Worm (Caenorhabditis elegans): ENCODE measurements around the gene ceh-62.

The ceh-62 gene

DNA sequence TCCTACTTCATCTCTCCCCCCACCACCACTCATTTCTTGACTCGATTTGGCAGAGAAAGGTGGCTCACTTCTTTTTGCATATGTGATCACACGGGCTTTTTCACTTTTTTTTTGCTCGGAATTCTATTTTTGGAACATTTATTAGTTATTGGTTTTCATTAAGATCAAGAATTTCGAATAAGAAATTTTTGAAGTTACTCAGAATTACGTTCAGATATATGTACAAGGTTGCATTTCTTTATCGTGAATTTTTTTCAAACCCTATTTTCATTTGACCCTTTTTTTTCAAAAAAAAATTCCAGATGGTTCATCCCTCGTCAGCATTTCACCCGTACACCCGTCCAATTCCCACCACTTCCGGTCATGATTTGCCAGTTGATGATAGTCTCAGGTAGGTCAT lies at the start of gene ceh-62:
TSS of gene ceh-62 (plus strand) at position 301 of the 400 bp plus-strand sequence.
- TF ChIP-seq mbf-1 (tag; optimal IDR thresholded peaks at IDR 0.05) (no peak), ZK546.5 (tag; optimal IDR thresholded peaks at IDR 0.05) (no peak)

DNA sequence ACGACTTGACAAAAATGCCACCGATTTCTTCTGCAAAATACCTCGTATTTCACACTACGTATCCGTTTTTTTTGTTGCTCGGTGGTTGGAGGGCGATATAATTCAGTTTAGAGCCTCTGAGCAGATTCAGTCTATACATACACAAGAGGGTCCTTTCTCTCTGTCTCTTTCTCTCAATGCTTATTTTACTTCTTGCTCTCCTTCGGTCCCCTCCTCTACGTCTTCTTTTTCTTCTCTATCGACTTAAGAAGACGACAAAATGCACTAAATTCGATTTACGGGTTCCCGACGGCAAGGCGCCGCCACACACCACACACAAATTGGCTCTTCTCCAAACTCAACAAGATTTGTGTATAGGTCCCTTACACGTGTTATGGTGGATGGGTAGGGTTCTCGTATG lies 46.6 kb upstream of the ceh-62 start:
- TF ChIP-seq F13H6.1 (tag; optimal IDR thresholded peaks at IDR 0.05) (peak; percentile 18), sma-9 (GFP tag; optimal IDR thresholded peaks at IDR 0.05) (peak; percentile 22), sma-9 (tag; optimal IDR thresholded peaks at IDR 0.05) (no peak), alr-1 (tag; optimal IDR thresholded peaks at IDR 0.05) (no peak)

DNA sequence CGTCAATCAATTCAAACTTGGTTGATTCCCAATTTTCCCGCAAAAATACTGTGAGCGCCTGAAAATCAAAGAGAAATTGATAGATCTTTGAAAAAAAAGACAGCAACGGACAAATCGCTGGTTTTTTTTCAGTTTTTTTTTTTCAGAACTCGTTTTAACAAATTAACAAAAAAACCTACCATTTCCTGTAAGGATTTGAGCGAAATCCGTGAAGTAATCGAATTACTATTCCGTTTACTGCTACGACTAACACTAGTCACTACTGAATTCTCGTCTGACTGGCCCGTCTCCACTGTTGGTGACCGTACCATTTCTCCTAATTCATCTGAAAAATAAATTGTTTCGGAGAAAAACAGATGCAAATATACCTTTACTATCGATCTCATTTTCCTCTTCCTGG lies 46.1 kb upstream of the ceh-62 start:
- TF ChIP-seq ztf-4 (tag; optimal IDR thresholded peaks at IDR 0.05) (no peak), ama-1 (optimal IDR thresholded peaks at IDR 0.05) (no peak), C34F6.9 (tag; optimal IDR thresholded peaks at IDR 0.05) (no peak), mab-5 (tag; optimal IDR thresholded peaks at IDR 0.05) (no peak)

DNA sequence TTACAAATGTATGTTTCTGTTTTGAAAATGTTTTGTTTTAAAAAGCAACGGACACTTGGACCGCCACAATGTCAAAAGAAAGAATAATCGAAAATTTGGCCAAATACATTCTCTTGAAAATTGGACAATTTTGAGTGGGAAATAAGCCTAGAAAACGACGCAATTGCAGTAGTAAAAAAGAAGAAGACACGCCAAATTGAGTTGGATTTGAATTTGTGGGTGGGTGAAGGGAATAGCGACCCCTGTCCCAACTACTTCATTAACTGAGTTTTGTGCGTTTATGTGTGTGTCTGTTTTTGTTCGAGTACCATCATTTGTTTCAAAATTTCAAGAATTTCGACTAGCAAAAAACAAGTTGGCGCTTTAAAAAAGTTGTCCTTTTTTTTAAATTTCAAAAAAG lies 44.7 kb upstream of the ceh-62 start:
- TF ChIP-seq unc-62 (GFP tag; optimal IDR thresholded peaks at IDR 0.05) (no peak), ceh-16 (tag; optimal IDR thresholded peaks at IDR 0.05) (no peak), snpc-4 (tag; optimal IDR thresholded peaks at IDR 0.05) (no peak), ama-1 (optimal IDR thresholded peaks at IDR 0.05) (no peak), nhr-237 (tag; optimal IDR thresholded peaks at IDR 0.05) (no peak), lsy-2 (tag; optimal IDR thresholded peaks at IDR 0.05) (no peak), nhr-25 (tag; optimal IDR thresholded peaks at IDR 0.05) (no peak), crh-2 (tag; optimal IDR thresholded peaks at IDR 0.05) (no peak), nhr-77 (tag; optimal IDR thresholded peaks at IDR 0.05) (no peak), nhr-12 (tag; optimal IDR thresholded peaks at IDR 0.05) (no peak), lin-11 (tag; optimal IDR thresholded peaks at IDR 0.05) (no peak), mab-5 (tag; optimal IDR thresholded peaks at IDR 0.05) (no peak)

DNA sequence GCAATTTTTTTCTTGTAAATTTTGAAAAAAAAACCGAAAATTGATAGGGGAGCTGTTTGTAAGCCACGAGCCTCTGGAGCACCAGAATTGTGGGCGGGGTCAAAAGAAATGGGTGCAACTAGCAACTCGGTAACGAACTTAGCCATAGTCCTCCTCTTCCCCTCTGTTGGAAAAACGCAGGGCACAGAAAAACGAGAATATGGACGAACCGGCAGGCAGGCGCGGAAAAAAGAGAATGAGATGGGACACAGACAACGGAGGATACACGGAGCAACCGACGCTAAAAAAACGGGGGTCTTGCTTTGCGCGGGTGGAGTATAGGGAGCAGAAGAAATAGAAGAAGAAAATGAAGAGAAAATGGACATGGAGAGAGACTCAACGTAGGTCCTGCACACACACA lies 43.9 kb upstream of the ceh-62 start:
- TF ChIP-seq ztf-1 (GFP tag; conservative IDR thresholded peaks at IDR 0.05): no peak

DNA sequence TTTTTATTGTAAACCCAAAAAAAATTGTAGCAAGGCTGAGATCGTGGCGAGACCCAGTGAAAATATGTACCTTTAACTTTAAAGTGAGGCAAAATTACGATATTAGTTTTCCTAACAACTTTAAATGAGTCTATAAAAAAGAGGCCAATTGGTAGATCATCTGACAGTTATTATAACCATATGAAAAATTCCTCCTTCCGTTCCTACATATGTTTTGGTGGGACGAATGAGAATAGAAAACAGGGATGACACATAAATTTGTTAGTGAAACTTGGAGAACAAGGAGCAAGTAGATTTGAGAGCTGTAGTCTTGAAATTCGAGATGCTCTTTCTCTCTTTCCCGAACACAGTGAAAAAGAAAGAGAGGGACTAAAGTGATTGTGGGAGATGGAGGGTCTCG lies 40.3 kb upstream of the ceh-62 start:
- TF ChIP-seq unc-39 (tag; optimal IDR thresholded peaks at IDR 0.05): no peak
- TF ChIP-seq nhr-25 (tag; optimal IDR thresholded peaks at IDR 0.05): no peak
- TF ChIP-seq mbf-1 (tag; optimal IDR thresholded peaks at IDR 0.05): no peak
- no peak for TF ChIP-seq ztf-1 (GFP tag; conservative IDR thresholded peaks at IDR 0.05)
- no peak for TF ChIP-seq mab-5 (tag; optimal IDR thresholded peaks at IDR 0.05)
- TF ChIP-seq nhr-129 (tag; optimal IDR thresholded peaks at IDR 0.05): no peak
- no peak for TF ChIP-seq F13H6.1 (tag; optimal IDR thresholded peaks at IDR 0.05)
- TF ChIP-seq nhr-10 (tag; optimal IDR thresholded peaks at IDR 0.05): no peak
- no peak for TF ChIP-seq unc-55 (GFP tag; optimal IDR thresholded peaks at IDR 0.05)
- TF ChIP-seq crh-2 (tag; optimal IDR thresholded peaks at IDR 0.05): no peak
- TF ChIP-seq ceh-16 (tag; optimal IDR thresholded peaks at IDR 0.05): no peak
- no peak for TF ChIP-seq sma-3 (GFP tag; optimal IDR thresholded peaks at IDR 0.05)
- no peak for TF ChIP-seq mdl-1 (tag; optimal IDR thresholded peaks at IDR 0.05)
- TF ChIP-seq lin-11 (tag; optimal IDR thresholded peaks at IDR 0.05): no peak
- no peak for TF ChIP-seq nhr-21 (tag; optimal IDR thresholded peaks at IDR 0.05)
- no peak for TF ChIP-seq sem-4 (tag; optimal IDR thresholded peaks at IDR 0.05)
- no peak for TF ChIP-seq lin-13 (GFP tag; optimal IDR thresholded peaks at IDR 0.05)

DNA sequence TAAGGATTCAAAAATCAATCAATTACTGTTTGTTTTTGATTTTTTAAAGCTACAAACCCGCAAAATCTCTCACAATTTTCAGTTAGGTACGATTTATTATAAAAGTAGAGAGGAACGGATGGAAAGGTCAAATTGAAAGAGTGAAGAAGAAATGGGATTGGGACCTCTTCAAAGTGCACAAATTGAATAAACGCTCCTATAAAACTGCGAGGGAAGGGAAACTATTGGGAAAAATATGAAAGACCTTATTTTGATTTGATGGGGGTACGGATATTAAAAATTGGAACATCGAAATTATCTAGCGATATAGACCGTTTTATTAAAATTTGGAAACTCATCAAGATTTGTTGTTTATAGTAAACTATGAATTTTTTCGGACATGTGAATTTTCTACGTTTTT lies 38.8 kb upstream of the ceh-62 start:
- TF ChIP-seq nhr-237 (tag; optimal IDR thresholded peaks at IDR 0.05) (no peak), ztf-1 (GFP tag; conservative IDR thresholded peaks at IDR 0.05) (no peak), lsy-2 (tag; optimal IDR thresholded peaks at IDR 0.05) (no peak), alr-1 (tag; optimal IDR thresholded peaks at IDR 0.05) (no peak), nhr-11 (tag; optimal IDR thresholded peaks at IDR 0.05) (no peak), ama-1 (optimal IDR thresholded peaks at IDR 0.05) (no peak), zag-1 (tag; optimal IDR thresholded peaks at IDR 0.05) (no peak), mab-5 (tag; optimal IDR thresholded peaks at IDR 0.05) (no peak)

All from whole organism, L2 larva.